Fruit fly (Drosophila melanogaster): ENCODE data around the gene CG31869.

The CG31869 gene

DNA sequence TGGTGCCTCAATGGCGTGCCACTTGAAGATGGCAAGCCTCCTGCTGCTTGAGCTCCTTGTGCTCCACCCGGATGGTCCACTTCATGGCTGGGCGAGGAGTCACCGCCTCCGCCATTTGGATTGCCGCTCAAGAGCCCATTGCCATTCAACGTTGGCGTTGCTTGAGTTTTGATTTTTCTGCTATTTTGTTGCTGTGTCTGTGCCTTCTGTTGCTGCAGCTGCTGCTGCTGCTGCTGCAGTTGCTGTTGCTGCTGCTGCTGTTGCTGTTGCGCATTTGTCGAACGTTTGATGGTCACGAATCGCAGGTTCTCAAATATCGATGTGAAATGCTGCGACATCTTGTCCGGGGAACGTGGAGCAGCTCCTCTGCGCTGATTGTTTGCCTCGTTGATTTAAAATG is 30.7 kb upstream of the CG31869 start:
- TF ChIP-seq Dfd (GFP tag; optimal IDR thresholded peaks at IDR 0.05) (peak; percentile 72), ey (GFP tag; optimal IDR thresholded peaks at IDR 0.05) (no peak)

dm6 chr2L:10822620-10823019 is 21.7 kb upstream of the CG31869 start:
- TF ChIP-seq lola (GFP tag; optimal IDR thresholded peaks at IDR 0.05) = no peak
- no peak for TF ChIP-seq Abd-B (GFP tag; optimal IDR thresholded peaks at IDR 0.05)
- TF ChIP-seq CrebA (GFP tag; optimal IDR thresholded peaks at IDR 0.05; ENCODE audit: borderline replicate concordance) = no peak
- TF ChIP-seq Rel (GFP tag; optimal IDR thresholded peaks at IDR 0.05) = no peak
- no peak for TF ChIP-seq Rel (tag; optimal IDR thresholded peaks at IDR 0.05)
- no peak for TF ChIP-seq fru (GFP tag; optimal IDR thresholded peaks at IDR 0.05)
- TF ChIP-seq sv (GFP tag; optimal IDR thresholded peaks at IDR 0.05) = no peak
- no peak for TF ChIP-seq pan (optimal IDR thresholded peaks at IDR 0.05)
- TF ChIP-seq dmrt93B (GFP tag; optimal IDR thresholded peaks at IDR 0.05) = no peak
- no peak for TF ChIP-seq brk (GFP tag; optimal IDR thresholded peaks at IDR 0.05)
- no peak for TF ChIP-seq Hr78 (GFP tag; optimal IDR thresholded peaks at IDR 0.05)
- no peak for TF ChIP-seq rgr (GFP tag; optimal IDR thresholded peaks at IDR 0.05)
- TF ChIP-seq usp (GFP tag; optimal IDR thresholded peaks at IDR 0.05) = no peak
- TF ChIP-seq N (GFP tag; optimal IDR thresholded peaks at IDR 0.05) = no peak

DNA sequence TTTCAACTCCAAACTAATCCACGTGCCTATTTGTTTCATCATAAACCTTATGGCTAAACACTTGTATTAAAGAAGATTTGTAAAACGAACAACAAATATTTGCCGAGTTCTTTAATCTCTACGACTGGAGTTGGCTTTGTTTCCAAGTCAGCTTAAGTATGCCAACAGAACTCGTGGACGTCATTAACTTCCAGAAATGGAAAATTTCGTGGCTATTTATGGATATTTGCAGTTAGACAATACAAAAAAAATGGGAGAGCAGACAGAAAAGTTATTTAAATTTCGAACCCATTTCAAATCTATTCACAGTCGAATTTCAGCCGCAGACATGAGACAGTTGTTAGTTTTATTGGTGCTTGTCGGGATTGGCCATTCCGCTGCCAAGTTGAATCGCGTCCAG is 19.5 kb upstream of the CG31869 start, which contains the start of gene CG17134:
TSS of gene CG17134 (plus strand) at position 301 of the 400 bp plus-strand sequence.
- no peak for TF ChIP-seq pan (optimal IDR thresholded peaks at IDR 0.05)
- TF ChIP-seq HLH106 (tag; optimal IDR thresholded peaks at IDR 0.05) = no peak
- TF ChIP-seq OdsH (GFP tag; optimal IDR thresholded peaks at IDR 0.05) = no peak
- no peak for TF ChIP-seq CrebA (GFP tag; optimal IDR thresholded peaks at IDR 0.05; ENCODE audit: borderline replicate concordance)

DNA sequence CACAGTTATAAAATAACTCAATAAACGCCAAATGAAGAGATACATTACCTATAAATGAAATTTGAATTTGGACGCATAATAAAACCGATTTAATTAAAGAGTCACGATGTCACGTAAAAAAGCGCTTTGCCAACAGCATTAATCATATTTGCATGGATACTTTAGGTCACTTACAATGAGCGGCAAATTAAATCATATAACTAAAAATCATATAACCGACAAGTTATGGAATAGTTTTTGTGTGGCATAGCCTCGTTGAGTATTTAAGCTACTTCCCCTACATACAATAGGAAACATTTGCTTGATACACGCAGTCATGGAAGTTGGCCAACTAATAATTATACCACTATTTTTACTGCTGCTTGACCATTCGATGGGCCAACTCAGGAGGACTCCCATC is 17.9 kb upstream of the CG31869 start, which contains the start of gene CG6508:
TSS of gene CG6508 (plus strand) at position 301 of the 400 bp plus-strand sequence.
- TF ChIP-seq rgr (GFP tag; optimal IDR thresholded peaks at IDR 0.05) (no peak), Abd-B (GFP tag; optimal IDR thresholded peaks at IDR 0.05) (no peak), fru (GFP tag; optimal IDR thresholded peaks at IDR 0.05) (no peak), HLH106 (tag; optimal IDR thresholded peaks at IDR 0.05) (no peak), Myc (optimal IDR thresholded peaks at IDR 0.05) (no peak), Dfd (GFP tag; optimal IDR thresholded peaks at IDR 0.05) (no peak), Dif (GFP tag; optimal IDR thresholded peaks at IDR 0.05; ENCODE audit: partially characterized antibody) (no peak), CrebA (GFP tag; optimal IDR thresholded peaks at IDR 0.05; ENCODE audit: borderline replicate concordance) (no peak), CG9705 (GFP tag; optimal IDR thresholded peaks at IDR 0.05) (no peak), GATAd (GFP tag; optimal IDR thresholded peaks at IDR 0.05) (no peak), dsf (GFP tag; optimal IDR thresholded peaks at IDR 0.05; ENCODE audit: borderline replicate concordance) (no peak), br (GFP tag; optimal IDR thresholded peaks at IDR 0.05) (no peak), N (GFP tag; optimal IDR thresholded peaks at IDR 0.05) (no peak)

DNA sequence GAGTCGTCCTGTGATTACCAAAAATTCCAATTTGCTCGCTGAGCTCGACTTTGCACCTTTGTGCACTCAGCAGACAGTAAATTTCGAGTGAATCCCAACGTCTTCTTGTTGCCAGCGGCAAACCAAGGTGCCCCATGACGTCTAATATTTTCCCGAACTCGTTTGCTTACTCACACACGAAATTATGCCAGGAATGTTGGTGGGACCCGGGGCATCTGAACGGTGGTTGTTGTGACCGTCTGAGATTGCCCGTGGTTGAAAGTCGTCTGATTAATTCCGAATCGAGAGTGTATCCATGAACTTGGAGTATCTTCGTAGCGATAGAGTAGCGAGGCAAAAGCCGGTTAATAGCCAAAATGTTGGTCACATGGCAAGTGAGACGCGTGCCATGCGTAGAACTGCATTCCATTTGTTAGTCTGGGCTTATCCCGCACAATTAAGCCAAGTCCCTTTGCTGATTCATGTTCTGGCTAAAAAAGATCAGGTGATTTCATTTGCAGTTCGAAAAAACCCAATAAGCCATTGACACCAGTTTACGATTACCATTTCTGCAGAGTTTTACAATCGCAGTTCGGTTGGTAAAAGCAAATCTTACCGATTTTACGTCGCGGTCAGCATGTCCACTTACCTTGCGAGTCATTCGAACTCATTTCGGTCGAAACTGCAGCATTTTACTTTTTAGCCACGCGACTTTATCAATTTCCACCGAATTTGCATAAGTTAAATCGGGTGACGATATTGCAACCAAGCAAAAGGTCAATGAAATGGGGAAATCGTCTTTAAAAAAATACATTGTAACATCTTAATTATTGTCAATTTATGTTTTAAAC is 1.3 kb upstream of the CG31869 start:
- TF ChIP-seq HLH106 (tag; optimal IDR thresholded peaks at IDR 0.05) = no peak
- no peak for TF ChIP-seq Myc (optimal IDR thresholded peaks at IDR 0.05)
- TF ChIP-seq Rel (GFP tag; optimal IDR thresholded peaks at IDR 0.05) = no peak
- peak; percentile 48 for TF ChIP-seq Rel (tag; optimal IDR thresholded peaks at IDR 0.05)

- TF ChIP-seq Dfd (GFP tag; optimal IDR thresholded peaks at IDR 0.05) = peak; percentile 82
- no peak for TF ChIP-seq foxo (GFP tag; optimal IDR thresholded peaks at IDR 0.05)
Observed at dm6 chr2L:10795731-10796130, 5.2 kb downstream of the CG31869 start.

DNA sequence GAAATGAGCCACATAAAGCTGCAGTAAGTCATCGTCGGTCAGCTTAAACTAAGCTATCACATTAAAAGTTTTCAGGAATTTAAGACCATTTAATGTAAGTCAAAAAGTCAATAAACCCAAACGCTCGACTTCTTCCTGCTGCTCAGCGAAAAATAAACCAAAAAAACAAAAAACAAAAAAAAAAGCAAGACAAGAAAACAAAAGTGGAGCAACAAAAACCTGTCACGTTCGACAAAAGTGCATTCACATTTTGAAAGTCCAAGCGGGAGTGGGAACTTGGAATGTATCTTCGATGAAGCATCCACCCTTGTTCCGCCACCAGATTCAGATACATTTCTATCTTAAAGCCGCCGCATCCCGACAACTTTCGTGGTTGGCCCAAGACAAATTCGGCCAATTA is 6.9 kb downstream of the CG31869 start:
- TF ChIP-seq Rel (GFP tag; optimal IDR thresholded peaks at IDR 0.05) (peak; percentile 3), Rel (tag; optimal IDR thresholded peaks at IDR 0.05) (no peak), Sp1 (GFP tag; optimal IDR thresholded peaks at IDR 0.05) (peak; percentile 47), tai (GFP tag; optimal IDR thresholded peaks at IDR 0.05) (peak; percentile 39), foxo (GFP tag; optimal IDR thresholded peaks at IDR 0.05) (peak in 1 of 2 experiments; percentile 7), Mio (GFP tag; optimal IDR thresholded peaks at IDR 0.05) (no peak)

Data from whole organism, wandering third instar larva.